Worm (Caenorhabditis elegans): ENCODE results near the gene R02E12.5.
A peak's percentile ranks its signal among the peaks of the same experiment; 100 is the strongest.

Gene R02E12.5

ce11 chrX:3969980-3970403 is 27.1 kb upstream of the R02E12.5 start (continued):
- 0 out of 2 replicates have a peak, but pooled peaks have one; percentile 68 for TF ChIP-seq F26F4.8 (GFP tag; conservative IDR thresholded peaks at IDR 0.05)
- TF ChIP-seq skn-1 (tag; optimal IDR thresholded peaks at IDR 0.05): no peak
- peak in 1 of 2 experiments; percentile 78 for TF ChIP-seq mdl-1 (tag; optimal IDR thresholded peaks at IDR 0.05)
- TF ChIP-seq ceh-28 (tag; optimal IDR thresholded peaks at IDR 0.05): no peak
- peak; percentile 83 for TF ChIP-seq Y48G9A.11 (GFP tag; IDR thresholded peaks at IDR 0.05)
- no peak for TF ChIP-seq zag-1 (tag; optimal IDR thresholded peaks at IDR 0.05)
- TF ChIP-seq set-16 (GFP tag; IDR thresholded peaks at IDR 0.05): peak; percentile 66
- no peak for TF ChIP-seq R02D3.7 (tag; optimal IDR thresholded peaks at IDR 0.05)
- no peak for TF ChIP-seq daf-19 (GFP tag; conservative IDR thresholded peaks at IDR 0.05)
- no peak for TF ChIP-seq nhr-10 (tag; optimal IDR thresholded peaks at IDR 0.05)
- peak; percentile 79 for TF ChIP-seq spr-3 (GFP tag; optimal IDR thresholded peaks at IDR 0.05)
- peak; percentile 82 for TF ChIP-seq saeg-2 (GFP tag; IDR thresholded peaks at IDR 0.05)
- peak; percentile 85 for TF ChIP-seq D1046.2 (GFP tag; IDR thresholded peaks at IDR 0.05)
- TF ChIP-seq F44E2.7 (GFP tag; IDR thresholded peaks at IDR 0.05): peak; percentile 88; the same call in 1 of the 2 replicates
- TF ChIP-seq nhr-111 (GFP tag; optimal IDR thresholded peaks at IDR 0.05): peak; percentile 50
- peak; percentile 44; the same call in 1 of the 2 replicates for TF ChIP-seq ceh-44 (GFP tag; IDR thresholded peaks at IDR 0.05)
- TF ChIP-seq daf-8 (GFP tag; IDR thresholded peaks at IDR 0.05): no peak
- TF ChIP-seq hlh-11 (tag; optimal IDR thresholded peaks at IDR 0.05): peak; percentile 76
- TF ChIP-seq snpc-1.2 (GFP tag; IDR thresholded peaks at IDR 0.05): peak; percentile 93
- TF ChIP-seq hif-1 (tag; optimal IDR thresholded peaks at IDR 0.05): peak; percentile 18 to 60
- peak; percentile 46 for TF ChIP-seq nhr-25 (tag; optimal IDR thresholded peaks at IDR 0.05; ENCODE audit: borderline replicate concordance, insufficient read depth)
- peak; percentile 10 for TF ChIP-seq lir-3 (tag; optimal IDR thresholded peaks at IDR 0.05)
- TF ChIP-seq lim-7 (GFP tag; IDR thresholded peaks at IDR 0.05): peak; percentile 80
- TF ChIP-seq nhr-76 (tag; optimal IDR thresholded peaks at IDR 0.05): no peak
- no peak for TF ChIP-seq ama-1 (optimal IDR thresholded peaks at IDR 0.05)
- TF ChIP-seq F37D6.2 (tag; optimal IDR thresholded peaks at IDR 0.05): peak; percentile 56
- TF ChIP-seq pqm-1 (tag; optimal IDR thresholded peaks at IDR 0.05): no peak
- peak; percentile 66; the same call in 1 of the 2 replicates for TF ChIP-seq php-3 (GFP tag; IDR thresholded peaks at IDR 0.05)
- TF ChIP-seq ZK546.5 (tag; optimal IDR thresholded peaks at IDR 0.05): no peak
- no peak for TF ChIP-seq snpc-4 (tag; optimal IDR thresholded peaks at IDR 0.05)
- TF ChIP-seq nhr-77 (tag; optimal IDR thresholded peaks at IDR 0.05): peak; percentile 66
- TF ChIP-seq attf-4 (tag; optimal IDR thresholded peaks at IDR 0.05): no peak
- peak; percentile 26 for TF ChIP-seq dpl-1 (GFP tag; optimal IDR thresholded peaks at IDR 0.05)
- TF ChIP-seq mxl-2 (GFP tag; conservative IDR thresholded peaks at IDR 0.05): peak; percentile 87
- peak; percentile 79 for TF ChIP-seq duxl-1 (tag; optimal IDR thresholded peaks at IDR 0.05; ENCODE audit: poor library complexity)
- TF ChIP-seq Y75B8A.6 (GFP tag; IDR thresholded peaks at IDR 0.05): 0 out of 2 replicates have a peak, but pooled peaks have one; percentile 74
- TF ChIP-seq ctbp-1 (GFP tag; IDR thresholded peaks at IDR 0.05): peak; percentile 89
- no peak for TF ChIP-seq aly-2 (tag; optimal IDR thresholded peaks at IDR 0.05)
- TF ChIP-seq lin-15B (tag; optimal IDR thresholded peaks at IDR 0.05): no peak
- TF ChIP-seq nhr-11 (tag; optimal IDR thresholded peaks at IDR 0.05): peak; percentile 72
- TF ChIP-seq nhr-48 (tag; optimal IDR thresholded peaks at IDR 0.05): peak; percentile 66
- no peak for TF ChIP-seq unc-39 (tag; optimal IDR thresholded peaks at IDR 0.05)
- no peak for TF ChIP-seq jun-1 (tag; optimal IDR thresholded peaks at IDR 0.05)
- TF ChIP-seq Y105C5A.15 (GFP tag; IDR thresholded peaks at IDR 0.05): peak; percentile 45; the same call in 1 of the 2 replicates
- peak; percentile 48 for TF ChIP-seq nhr-28 (tag; optimal IDR thresholded peaks at IDR 0.05)
- peak; percentile 64 for TF ChIP-seq gei-8 (GFP tag; optimal IDR thresholded peaks at IDR 0.05)
- TF ChIP-seq madf-9 (GFP tag; conservative IDR thresholded peaks at IDR 0.05): peak; percentile 67
- peak; percentile 78; the same call in 1 of the 2 replicates for TF ChIP-seq zfp-3 (GFP tag; conservative IDR thresholded peaks at IDR 0.05)
- peak; percentile 39; the same call in 1 of the 2 replicates for TF ChIP-seq lin-1 (GFP tag; IDR thresholded peaks at IDR 0.05)
- TF ChIP-seq nhr-102 (tag; optimal IDR thresholded peaks at IDR 0.05): peak; percentile 62
- no peak for TF ChIP-seq daf-12 (tag; optimal IDR thresholded peaks at IDR 0.05)
- TF ChIP-seq fos-1 (tag; optimal IDR thresholded peaks at IDR 0.05): no peak
